Fruit fly (Drosophila melanogaster) whole organism, prepupa: ENCODE measurements around the gene VhaAC45RP.

ENCODE experiments used
- cyc ChIP-seq: fragments of 200-800 bp; sonication (Bioruptor generic); optimal IDR thresholded peaks from 3 replicates; lab custom pipeline; 2016; ENCODE audit warnings: missing biosample characterization, missing genetic modification characterization
- lz ChIP-seq: fragments of 200-800 bp; sonication (Bioruptor generic); optimal IDR thresholded peaks from 3 replicates; lab custom pipeline; 2016; ENCODE audit warnings: missing biosample characterization, missing genetic modification characterization

- no peak for TF ChIP-seq cyc (GFP tag; lab: Kevin White, UChicago)
- no peak for TF ChIP-seq lz (GFP tag; lab: Kevin White, UChicago)
Measured at dm6 chr3R:30160312-30160942, 5.8 kb downstream of the VhaAC45RP start, which contains the start of gene CG11498.
